Fruit fly (Drosophila melanogaster): Measurements from ENCODE around the gene Nf-YC.

Nf-YC gene

DNA sequence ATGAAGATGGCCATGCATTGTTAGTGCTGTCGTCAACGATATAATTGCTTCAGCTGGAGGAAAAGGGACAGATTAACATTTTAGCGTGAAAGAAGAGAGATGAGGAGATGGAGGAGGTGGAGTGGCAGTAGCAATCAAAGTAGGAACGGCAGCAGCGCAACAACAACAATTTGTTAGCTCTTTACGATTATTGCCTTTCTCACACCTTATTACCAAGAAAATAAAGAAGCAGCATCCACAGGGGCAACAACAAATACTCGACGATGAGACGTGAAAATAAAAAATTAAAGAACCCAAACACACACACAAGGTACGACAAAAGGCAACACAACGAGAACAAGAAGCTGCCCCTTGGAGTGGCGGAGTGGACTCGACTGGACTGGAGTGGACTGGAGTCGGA is 43.8 kb downstream of the Nf-YC start:
- TF ChIP-seq psq (optimal IDR thresholded peaks at IDR 0.05) (no peak), insv (optimal IDR thresholded peaks at IDR 0.05) (no peak), h (optimal IDR thresholded peaks at IDR 0.05) (no peak), Myc (optimal IDR thresholded peaks at IDR 0.05) (no peak), ttk (optimal IDR thresholded peaks at IDR 0.05) (no peak), Sin3A (optimal IDR thresholded peaks at IDR 0.05) (no peak)

DNA sequence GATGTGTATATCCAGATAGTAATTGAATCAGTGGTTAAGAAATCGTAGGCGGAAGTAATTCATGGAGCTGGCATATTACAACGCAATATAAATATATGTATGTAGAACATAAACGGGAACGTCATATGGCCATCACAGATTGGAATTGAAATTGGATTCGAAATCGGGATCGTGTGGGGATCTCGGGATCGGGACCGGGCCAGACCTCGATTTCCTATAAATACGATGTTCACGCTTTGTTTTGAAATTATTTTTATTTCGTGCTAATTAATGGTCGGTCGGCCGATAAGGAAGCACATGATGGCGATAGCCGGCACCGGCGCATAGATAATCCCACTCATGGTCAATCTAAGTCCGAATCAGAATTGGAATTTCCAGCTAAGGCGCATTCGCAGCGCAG is 44.4 kb downstream of the Nf-YC start:
- TF ChIP-seq h (optimal IDR thresholded peaks at IDR 0.05) (no peak), Myc (optimal IDR thresholded peaks at IDR 0.05) (no peak), insv (optimal IDR thresholded peaks at IDR 0.05) (no peak), Sin3A (optimal IDR thresholded peaks at IDR 0.05) (no peak), ttk (optimal IDR thresholded peaks at IDR 0.05) (no peak), psq (optimal IDR thresholded peaks at IDR 0.05) (no peak)

DNA sequence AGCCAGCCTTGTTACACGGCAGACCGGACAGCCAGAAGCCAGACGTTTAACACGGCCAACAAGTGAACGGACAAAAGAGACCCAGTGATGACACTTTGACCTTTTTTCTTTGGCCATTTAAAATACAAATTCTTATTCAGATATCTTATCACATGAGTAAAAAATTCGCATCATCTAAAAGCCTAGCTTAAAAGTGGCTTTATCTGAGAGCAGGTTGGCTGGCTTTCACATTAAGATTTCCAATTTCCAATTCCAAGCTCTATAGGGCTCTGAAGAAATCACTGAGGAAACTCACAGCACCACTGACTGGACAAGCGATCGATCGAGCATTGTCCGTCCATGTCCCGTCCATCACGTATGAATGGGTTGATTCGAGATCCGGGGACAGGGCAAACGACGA is 45.1 kb downstream of the Nf-YC start:
- TF ChIP-seq Myc (optimal IDR thresholded peaks at IDR 0.05) (no peak), Sin3A (optimal IDR thresholded peaks at IDR 0.05) (no peak), h (optimal IDR thresholded peaks at IDR 0.05) (no peak), ttk (optimal IDR thresholded peaks at IDR 0.05) (no peak), insv (optimal IDR thresholded peaks at IDR 0.05) (no peak), psq (optimal IDR thresholded peaks at IDR 0.05) (no peak)

dm6 chrX:6770924-6771323 is 49.8 kb downstream of the Nf-YC start, which contains the start of gene Coq7:
Gene Coq7 (plus strand): TSS chrX:6771225.
- TF ChIP-seq psq (optimal IDR thresholded peaks at IDR 0.05) (no peak), Myc (optimal IDR thresholded peaks at IDR 0.05) (no peak), h (optimal IDR thresholded peaks at IDR 0.05) (no peak), ttk (optimal IDR thresholded peaks at IDR 0.05) (no peak), insv (optimal IDR thresholded peaks at IDR 0.05) (no peak), Sin3A (optimal IDR thresholded peaks at IDR 0.05) (no peak)

Measured in Kc167 (cell line).